Fruit fly (Drosophila melanogaster): ENCODE results near the gene Nin.

DNA sequence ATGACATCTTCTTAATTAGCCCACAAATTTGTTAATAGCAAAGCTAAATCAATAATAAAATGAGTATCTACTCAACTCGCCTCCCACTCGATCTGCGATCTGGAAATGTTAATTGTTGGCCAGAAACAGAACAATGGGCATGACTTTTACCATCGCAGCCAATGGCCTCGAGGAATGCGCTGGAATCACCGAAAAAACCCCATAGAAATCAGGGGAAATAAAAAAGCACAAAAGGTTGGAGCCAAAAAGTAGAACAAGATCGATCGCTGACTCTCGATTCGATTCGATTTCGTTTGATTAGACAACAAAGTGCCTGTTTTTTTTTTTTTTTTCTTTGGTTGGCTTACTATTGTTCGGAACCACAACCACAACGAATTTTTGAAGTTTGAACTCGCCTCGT, 29.8 kb downstream of the Nin start:
- TF ChIP-seq usp (GFP tag; optimal IDR thresholded peaks at IDR 0.05) (no peak), pan (optimal IDR thresholded peaks at IDR 0.05) (no peak), CG8478 (optimal IDR thresholded peaks at IDR 0.05) (no peak), Dll (optimal IDR thresholded peaks at IDR 0.05) (no peak), psq (optimal IDR thresholded peaks at IDR 0.05) (no peak), EcR (GFP tag; optimal IDR thresholded peaks at IDR 0.05) (no peak)
